Worm (Caenorhabditis elegans) whole organism, late embryonic: ENCODE measurements around the gene srsx-14.

ENCODE experiments used
- C08G9.2 ChIP-seq: sonication (generic microtip); optimal IDR thresholded peaks from 2 replicates; lab custom pipeline; 2016; ENCODE audit warnings: mild to moderate bottlenecking, missing genetic modification characterization, moderate library complexity, missing compliant biosample characterization
- F13H6.1 ChIP-seq: sonication (generic microtip); optimal IDR thresholded peaks from 2 replicates; lab custom pipeline; 2016; ENCODE audit warnings: missing genetic modification characterization, missing compliant biosample characterization
- K02D7.2 ChIP-seq: sonication (generic microtip); optimal IDR thresholded peaks from 2 replicates; lab custom pipeline; 2017; ENCODE audit warnings: mild to moderate bottlenecking, missing genetic modification characterization, missing compliant biosample characterization
- K09A11.1 ChIP-seq: sonication (generic microtip); optimal IDR thresholded peaks from 2 replicates; lab custom pipeline; 2017; ENCODE audit warnings: antibody characterized with exemption, mild to moderate bottlenecking, missing genetic modification characterization, missing compliant biosample characterization; ENCODE audit not compliant: insufficient read depth
- T23F11.4 ChIP-seq: fragments of 200-800 bp; sonication (Bioruptor generic); optimal IDR thresholded peaks from 2 replicates; lab custom pipeline; 2018; ENCODE audit warnings: mild to moderate bottlenecking, missing genetic modification characterization, missing compliant biosample characterization
- Y22D7AL.16 ChIP-seq: sonication (generic microtip); optimal IDR thresholded peaks from 2 replicates; lab custom pipeline; 2016; ENCODE audit warnings: missing genetic modification characterization, missing compliant biosample characterization
- ama-1 ChIP-seq: fragments of 150-350 bp; optimal IDR thresholded peaks from 2 replicates; lab custom pipeline; 2014
- ceh-14 ChIP-seq: sonication (generic microtip); optimal IDR thresholded peaks from 2 replicates; lab custom pipeline; 2016; ENCODE audit warnings: missing genotype, missing genetic modification characterization, missing compliant biosample characterization
- ceh-18 ChIP-seq: sonication (generic microtip); optimal IDR thresholded peaks from 2 replicates; lab custom pipeline; 2016; ENCODE audit warnings: missing genetic modification characterization, missing compliant biosample characterization
- ceh-19 ChIP-seq: fragments of 200-800 bp; sonication (Bioruptor generic); optimal IDR thresholded peaks from 2 replicates; lab custom pipeline; 2018; ENCODE audit warnings: mild to moderate bottlenecking, missing genetic modification characterization, missing compliant biosample characterization
- ceh-2 ChIP-seq: sonication (generic microtip); optimal IDR thresholded peaks from 2 replicates; lab custom pipeline; 2016; ENCODE audit warnings: missing genotype, missing genetic modification characterization, missing compliant biosample characterization
- ceh-22 ChIP-seq: sonication (generic microtip); optimal IDR thresholded peaks from 2 replicates; lab custom pipeline; 2017; ENCODE audit warnings: missing biosample characterization, missing genetic modification characterization
- ceh-24 ChIP-seq: sonication (generic microtip); optimal IDR thresholded peaks from 2 replicates; lab custom pipeline; 2016; ENCODE audit warnings: mild to moderate bottlenecking, missing genetic modification characterization, missing compliant biosample characterization
- ceh-30 ChIP-seq: fragments of 150-350 bp; optimal IDR thresholded peaks from 2 replicates; lab custom pipeline; 2014; ENCODE audit warnings: missing biosample characterization, missing genetic modification characterization
- ceh-31 ChIP-seq: sonication (generic microtip); optimal IDR thresholded peaks from 2 replicates; lab custom pipeline; 2016; ENCODE audit warnings: missing genetic modification characterization, missing compliant biosample characterization
- ceh-34 ChIP-seq: sonication (generic microtip); optimal IDR thresholded peaks from 2 replicates; lab custom pipeline; 2016; ENCODE audit warnings: mild to moderate bottlenecking, missing genetic modification characterization, missing compliant biosample characterization
- ceh-48 ChIP-seq: sonication (generic microtip); optimal IDR thresholded peaks from 2 replicates; lab custom pipeline; 2016; ENCODE audit warnings: missing genetic modification characterization, inconsistent platforms, missing compliant biosample characterization
- dmd-4 ChIP-seq: sonication (generic microtip); optimal IDR thresholded peaks from 2 replicates; lab custom pipeline; 2016; ENCODE audit warnings: borderline replicate concordance, missing genetic modification characterization, missing compliant biosample characterization
- dve-1 ChIP-seq: sonication (generic microtip); optimal IDR thresholded peaks from 2 replicates; lab custom pipeline; 2017; ENCODE audit warnings: antibody characterized with exemption, mild to moderate bottlenecking, missing genetic modification characterization, missing compliant biosample characterization
- elt-2 ChIP-seq: sonication (generic microtip); optimal IDR thresholded peaks from 2 replicates; lab custom pipeline; 2016; ENCODE audit warnings: missing genetic modification reagents, missing genetic modification characterization, missing compliant biosample characterization
- elt-4 ChIP-seq: sonication (generic microtip); optimal IDR thresholded peaks from 2 replicates; lab custom pipeline; 2016; ENCODE audit warnings: missing genetic modification characterization, missing compliant biosample characterization
- fax-1 ChIP-seq: sonication (generic microtip); optimal IDR thresholded peaks from 2 replicates; lab custom pipeline; 2016; ENCODE audit warnings: missing genotype, missing genetic modification characterization, missing compliant biosample characterization
- fkh-6 ChIP-seq: sonication (generic microtip); optimal IDR thresholded peaks from 2 replicates; lab custom pipeline; 2016; ENCODE audit warnings: missing genetic modification characterization, missing compliant biosample characterization
- gmeb-2 ChIP-seq: sonication (generic microtip); optimal IDR thresholded peaks from 2 replicates; lab custom pipeline; 2016; ENCODE audit warnings: missing genetic modification characterization, inconsistent platforms, missing compliant biosample characterization
- hlh-13 ChIP-seq: fragments of 200-800 bp; sonication (Bioruptor generic); optimal IDR thresholded peaks from 2 replicates; lab custom pipeline; 2018; ENCODE audit warnings: mild to moderate bottlenecking, missing genetic modification characterization, missing compliant biosample characterization
- hlh-15 ChIP-seq: sonication (generic microtip); optimal IDR thresholded peaks from 2 replicates; lab custom pipeline; 2016; ENCODE audit warnings: missing genetic modification characterization, missing compliant biosample characterization
- hlh-30 ChIP-seq: sonication (generic microtip); optimal IDR thresholded peaks from 2 replicates; lab custom pipeline; 2017; ENCODE audit warnings: antibody characterized with exemption, missing genetic modification characterization, missing compliant biosample characterization; ENCODE audit not compliant: insufficient read depth
- nfya-1 ChIP-seq: sonication (generic microtip); optimal IDR thresholded peaks from 2 replicates; lab custom pipeline; 2017; ENCODE audit warnings: missing genetic modification characterization, mild to moderate bottlenecking, missing compliant biosample characterization, antibody characterized with exemption, moderate library complexity
- nhr-11 ChIP-seq: fragments of 150-350 bp; optimal IDR thresholded peaks from 2 replicates; lab custom pipeline; 2014; ENCODE audit warnings: missing biosample characterization, missing genetic modification characterization
- nhr-232 ChIP-seq: sonication (generic microtip); optimal IDR thresholded peaks from 2 replicates; lab custom pipeline; 2016; ENCODE audit warnings: missing genetic modification characterization, missing compliant biosample characterization
- npax-4 ChIP-seq: sonication (generic microtip); optimal IDR thresholded peaks from 2 replicates; lab custom pipeline; 2016; ENCODE audit warnings: missing genetic modification characterization, missing compliant biosample characterization
- odd-2 ChIP-seq: sonication (generic microtip); optimal IDR thresholded peaks from 2 replicates; lab custom pipeline; 2017; ENCODE audit warnings: antibody characterized with exemption, mild to moderate bottlenecking, missing genetic modification characterization, missing compliant biosample characterization
- pax-1 ChIP-seq: fragments of 150-350 bp; optimal IDR thresholded peaks from 2 replicates; lab custom pipeline; 2014; ENCODE audit warnings: missing biosample characterization, missing genetic modification characterization
- pqm-1 ChIP-seq: sonication (generic microtip); optimal IDR thresholded peaks from 2 replicates; lab custom pipeline; 2016; ENCODE audit warnings: missing genetic modification characterization, missing compliant biosample characterization
- ref-2 ChIP-seq: sonication (generic microtip); optimal IDR thresholded peaks from 2 replicates; lab custom pipeline; 2016; ENCODE audit warnings: missing genetic modification characterization, missing compliant biosample characterization
- rnt-1 ChIP-seq: sonication (generic microtip); optimal IDR thresholded peaks from 2 replicates; lab custom pipeline; 2016; ENCODE audit warnings: missing genetic modification characterization, missing compliant biosample characterization
- sdc-2 ChIP-seq: sonication (generic microtip); optimal IDR thresholded peaks from 2 replicates; lab custom pipeline; 2016; ENCODE audit warnings: missing genotype, missing genetic modification characterization, missing compliant biosample characterization
- sox-2 ChIP-seq: fragments of 200-800 bp; sonication (Bioruptor generic); IDR thresholded peaks from 2 replicates; pipeline ENCODE4 v1.3.6; 2022; ENCODE audit warnings: missing genetic modification reagents, missing genetic modification characterization, missing compliant biosample characterization
- sox-4 ChIP-seq: sonication (generic microtip); optimal IDR thresholded peaks from 2 replicates; lab custom pipeline; 2017; ENCODE audit warnings: mild to moderate bottlenecking, missing genetic modification characterization, inconsistent platforms, missing compliant biosample characterization
- syd-9 ChIP-seq: sonication (generic microtip); optimal IDR thresholded peaks from 2 replicates; lab custom pipeline; 2016; ENCODE audit warnings: mild to moderate bottlenecking, missing genetic modification characterization, moderate library complexity, missing compliant biosample characterization
- tbx-2 ChIP-seq: sonication (generic microtip); optimal IDR thresholded peaks from 2 replicates; lab custom pipeline; 2016; ENCODE audit warnings: missing genetic modification characterization, missing compliant biosample characterization
- unc-3 ChIP-seq, 2 experiments: fragments of 200-800 bp in 1 of 2; sonication (Bioruptor generic) in 1 of 2; sonication (generic microtip) in 1 of 2; conservative IDR thresholded peaks in 1 of 2; optimal IDR thresholded peaks in 1 of 2; 2 replicates each; pipeline versions ENCODE4 v1.3.6 to Lab custom; 2016 to 2022; ENCODE audit warnings: missing compliant biosample characterization in 2 of 2, missing genetic modification characterization in 2 of 2, missing genetic modification reagents in 1 of 2
- unc-42 ChIP-seq: sonication (generic microtip); optimal IDR thresholded peaks from 2 replicates; lab custom pipeline; 2016; ENCODE audit warnings: missing genotype, missing genetic modification characterization, missing compliant biosample characterization
- unc-55 ChIP-seq: sonication (generic microtip); optimal IDR thresholded peaks from 2 replicates; lab custom pipeline; 2017; ENCODE audit warnings: missing biosample characterization, missing genetic modification reagents, missing genetic modification characterization
- ztf-16 ChIP-seq: sonication (generic microtip); optimal IDR thresholded peaks from 2 replicates; lab custom pipeline; 2017; ENCODE audit warnings: missing genetic modification characterization, missing compliant biosample characterization

The srsx-14 gene

ce11 chrIV:5604465-5604864 is 22.5 kb downstream of the srsx-14 start:
- TF ChIP-seq ceh-30 (no peak), hlh-30 (tag; lab: Kevin White, UChicago) (peak; percentile 81), C08G9.2 (tag; lab: Kevin White, UChicago) (no peak), unc-3 (GFP tag; conservative IDR thresholded peaks at IDR 0.05; lab: Robert Waterston, UW) (no peak), unc-3 (tag; optimal IDR thresholded peaks at IDR 0.05; lab: Kevin White, UChicago) (no peak), unc-55 (peak; percentile 1), K02D7.2 (tag; lab: Kevin White, UChicago) (no peak), dve-1 (tag; lab: Kevin White, UChicago) (peak; percentile 80), ceh-31 (tag; lab: Kevin White, UChicago) (peak; percentile 8), sox-2 (GFP tag; lab: Robert Waterston, UW) (no peak), T23F11.4 (no peak), Y22D7AL.16 (no peak), unc-42 (tag; lab: Kevin White, UChicago) (peak; percentile 0), ama-1 (lab: Kevin White, UChicago) (no peak), nhr-232 (tag; lab: Kevin White, UChicago) (no peak), syd-9 (no peak), ceh-48 (tag; lab: Kevin White, UChicago) (no peak), pax-1 (tag; lab: Kevin White, UChicago) (no peak), elt-2 (tag; lab: Kevin White, UChicago) (peak; percentile 40), rnt-1 (peak; percentile 10), fax-1 (tag; lab: Kevin White, UChicago) (no peak), ceh-19 (GFP tag; lab: Kevin White, UChicago) (peak; percentile 37), sdc-2 (no peak), dmd-4 (tag; lab: Kevin White, UChicago) (no peak), ceh-14 (tag; lab: Kevin White, UChicago) (peak; percentile 61), npax-4 (no peak), nhr-11 (tag; lab: Kevin White, UChicago) (no peak), ceh-24 (tag; lab: Kevin White, UChicago) (no peak), gmeb-2 (tag; lab: Kevin White, UChicago) (no peak), ceh-34 (tag; lab: Kevin White, UChicago) (peak; percentile 55), ztf-16 (tag; lab: Kevin White, UChicago) (no peak), ceh-18 (tag; lab: Kevin White, UChicago) (peak; percentile 89), pqm-1 (tag; lab: Kevin White, UChicago) (no peak), ceh-2 (tag; lab: Kevin White, UChicago) (no peak), K09A11.1 (tag; lab: Kevin White, UChicago) (no peak), F13H6.1 (tag; lab: Kevin White, UChicago) (peak; percentile 75), elt-4 (tag; lab: Kevin White, UChicago) (no peak), nfya-1 (no peak), sox-4 (tag; lab: Kevin White, UChicago) (no peak), hlh-15 (tag; lab: Kevin White, UChicago) (no peak), hlh-13 (GFP tag; lab: Kevin White, UChicago) (no peak), ref-2 (tag; lab: Kevin White, UChicago) (no peak)
- TF ChIP-seq, all 69 proteins: peak for 12

ce11 chrIV:5603321-5603720 is 23.6 kb downstream of the srsx-14 start:
- TF ChIP-seq ceh-22 (tag; lab: Kevin White, UChicago) (no peak), tbx-2 (tag; lab: Kevin White, UChicago) (peak; percentile 1), ceh-34 (tag; lab: Kevin White, UChicago) (peak; percentile 24), hlh-15 (tag; lab: Kevin White, UChicago) (no peak), gmeb-2 (tag; lab: Kevin White, UChicago) (no peak), ceh-30 (no peak), odd-2 (no peak), fkh-6 (tag; lab: Kevin White, UChicago) (no peak), dve-1 (tag; lab: Kevin White, UChicago) (peak; percentile 26), K02D7.2 (tag; lab: Kevin White, UChicago) (no peak)
- TF ChIP-seq, all 69 proteins: peak for 3
